Fruit fly (Drosophila melanogaster) whole organism, wandering third instar larva: ENCODE data around the gene sit.

Experiments
- Abd-B ChIP-seq: fragments of >200 bp; optimal IDR thresholded peaks from 2 replicates; lab custom pipeline; 2017; ENCODE audit warnings: missing biosample characterization, missing genetic modification characterization
- CG32264 ChIP-seq: fragments of 200-800 bp; sonication (Bioruptor generic); optimal IDR thresholded peaks from 2 replicates; lab custom pipeline; 2016; ENCODE audit warnings: missing biosample characterization, missing genetic modification characterization
- CG9705 ChIP-seq: fragments of 200-800 bp; sonication (Bioruptor generic); optimal IDR thresholded peaks from 2 replicates; lab custom pipeline; 2018; ENCODE audit warnings: missing biosample characterization, mild to moderate bottlenecking, missing genetic modification characterization
- CrebA ChIP-seq: fragments of 200-800 bp; sonication (Bioruptor generic); optimal IDR thresholded peaks from 2 replicates; lab custom pipeline; 2016; ENCODE audit warnings: missing biosample characterization, mild to moderate bottlenecking, missing genetic modification characterization, borderline replicate concordance
- Dfd ChIP-seq: fragments of >200 bp; optimal IDR thresholded peaks from 2 replicates; lab custom pipeline; 2017; ENCODE audit warnings: missing biosample characterization, missing genetic modification characterization
- Dif ChIP-seq: fragments of 200-275, 200-300 bp; sonication (Bioruptor generic); optimal IDR thresholded peaks from 2 replicates; lab custom pipeline; 2018; ENCODE audit warnings: missing biosample characterization, missing genetic modification characterization; ENCODE audit not compliant: partially characterized antibody
- GATAd ChIP-seq: sonication (Bioruptor generic); optimal IDR thresholded peaks from 2 replicates; lab custom pipeline; 2016; ENCODE audit warnings: missing biosample characterization, missing genetic modification characterization
- HLH106 ChIP-seq: fragments of 200-800 bp; optimal IDR thresholded peaks from 3 replicates; lab custom pipeline; 2019; ENCODE audit warnings: missing biosample characterization, mild to moderate bottlenecking, missing genetic modification characterization, moderate library complexity
- Hnf4 ChIP-seq: fragments of 200-800 bp; sonication (Bioruptor generic); optimal IDR thresholded peaks from 2 replicates; lab custom pipeline; 2016; ENCODE audit warnings: missing biosample characterization, mild to moderate bottlenecking, missing genetic modification characterization
- Hr83 ChIP-seq: fragments of 200-300 bp; sonication (Bioruptor generic); optimal IDR thresholded peaks from 2 replicates; lab custom pipeline; 2016; ENCODE audit warnings: missing biosample characterization, mild to moderate bottlenecking, missing genetic modification characterization, moderate library complexity; ENCODE audit not compliant: poor library complexity, severe bottlenecking
- Jra ChIP-seq: sonication (Bioruptor generic); optimal IDR thresholded peaks from 2 replicates; lab custom pipeline; 2016; ENCODE audit warnings: missing biosample characterization, missing genetic modification characterization
- Mio ChIP-seq: sonication (Bioruptor generic); optimal IDR thresholded peaks from 2 replicates; lab custom pipeline; 2016; ENCODE audit warnings: missing biosample characterization, missing genetic modification characterization
- Myc ChIP-seq: fragments of >200 bp; optimal IDR thresholded peaks from 2 replicates; lab custom pipeline; 2017
- OdsH ChIP-seq: fragments of 200-800 bp; sonication (Bioruptor generic); optimal IDR thresholded peaks from 2 replicates; lab custom pipeline; 2016; ENCODE audit warnings: missing biosample characterization, mild to moderate bottlenecking, missing genetic modification characterization
- Rel ChIP-seq, 2 experiments: fragments of 200-800 bp; sonication (Bioruptor generic) in 1 of 2; optimal IDR thresholded peaks; 2 replicates in 1 of 2; 3 replicates in 1 of 2; lab custom pipeline; 2016 to 2019; ENCODE audit warnings: mild to moderate bottlenecking in 2 of 2, missing biosample characterization in 2 of 2, missing genetic modification characterization in 2 of 2, moderate library complexity in 1 of 2
- Sp1 ChIP-seq: fragments of 200-800 bp; sonication (Bioruptor generic); optimal IDR thresholded peaks from 3 replicates; lab custom pipeline; 2019; ENCODE audit warnings: missing biosample characterization, mild to moderate bottlenecking, missing genetic modification characterization, moderate library complexity
- Vsx2 ChIP-seq: fragments of 200-300, 225-300 bp; sonication (Bioruptor generic); optimal IDR thresholded peaks from 2 replicates; lab custom pipeline; 2018; ENCODE audit warnings: missing biosample characterization, missing genetic modification characterization; ENCODE audit not compliant: partially characterized antibody
- br ChIP-seq: fragments of 200-800 bp; sonication (Bioruptor generic); optimal IDR thresholded peaks from 2 replicates; lab custom pipeline; 2016; ENCODE audit warnings: missing biosample characterization, missing genetic modification characterization
- dl ChIP-seq, 2 experiments: fragments of 175-275, 200-275 bp in 1 of 2; fragments of 200-275 bp in 1 of 2; sonication (Bioruptor generic); optimal IDR thresholded peaks; lab custom pipeline; 2018; ENCODE audit warnings: mild to moderate bottlenecking in 2 of 2, missing biosample characterization in 2 of 2, missing genetic modification characterization in 2 of 2, moderate library complexity in 2 of 2; ENCODE audit not compliant: partially characterized antibody in 2 of 2, insufficient read depth in 1 of 2
- ey ChIP-seq: fragments of 200-800 bp; sonication (Bioruptor generic); optimal IDR thresholded peaks from 2 replicates; lab custom pipeline; 2016; ENCODE audit warnings: missing biosample characterization, missing genetic modification characterization
- foxo ChIP-seq, 2 experiments: fragments of 200-800 bp; sonication (Bioruptor generic); optimal IDR thresholded peaks; 2 replicates in 1 of 2; 3 replicates in 1 of 2; lab custom pipeline; 2016 to 2017; ENCODE audit warnings: missing biosample characterization in 2 of 2, missing genetic modification characterization in 2 of 2
- fru ChIP-seq: fragments of 200-800 bp; sonication (Bioruptor generic); optimal IDR thresholded peaks from 3 replicates; lab custom pipeline; 2016; ENCODE audit warnings: missing biosample characterization, mild to moderate bottlenecking, missing genetic modification characterization
- h ChIP-seq: fragments of 200-800 bp; sonication (Bioruptor generic); optimal IDR thresholded peaks from 3 replicates; lab custom pipeline; 2016; ENCODE audit warnings: missing biosample characterization, mild to moderate bottlenecking, missing genetic modification characterization
- jim ChIP-seq: fragments of 175-275, 200-325 bp; sonication (Bioruptor generic); optimal IDR thresholded peaks from 2 replicates; lab custom pipeline; 2016; ENCODE audit warnings: missing biosample characterization, mild to moderate bottlenecking, missing genetic modification characterization
- psq ChIP-seq: fragments of 200-800 bp; sonication (Bioruptor generic); optimal IDR thresholded peaks from 3 replicates; lab custom pipeline; 2017; ENCODE audit warnings: missing biosample characterization, mild to moderate bottlenecking, missing genetic modification characterization, moderate library complexity
- rgr ChIP-seq: fragments of 200-800 bp; sonication (Bioruptor generic); optimal IDR thresholded peaks from 3 replicates; lab custom pipeline; 2016; ENCODE audit warnings: missing biosample characterization, mild to moderate bottlenecking, missing genetic modification characterization
- sage ChIP-seq: fragments of 200-800 bp; sonication (Bioruptor generic); optimal IDR thresholded peaks from 2 replicates; lab custom pipeline; 2016; ENCODE audit warnings: missing biosample characterization, mild to moderate bottlenecking, missing genetic modification characterization
- sv ChIP-seq: fragments of 200-800 bp; sonication (Bioruptor generic); optimal IDR thresholded peaks from 3 replicates; lab custom pipeline; 2016; ENCODE audit warnings: missing biosample characterization, missing genetic modification characterization
- tai ChIP-seq: sonication (Bioruptor generic); optimal IDR thresholded peaks from 2 replicates; lab custom pipeline; 2016; ENCODE audit warnings: missing biosample characterization, missing genetic modification characterization
- usp ChIP-seq: fragments of >200 bp; optimal IDR thresholded peaks from 2 replicates; lab custom pipeline; 2017; ENCODE audit warnings: missing biosample characterization, missing genetic modification characterization
- woc ChIP-seq: sonication (Bioruptor generic); optimal IDR thresholded peaks from 2 replicates; lab custom pipeline; 2016; ENCODE audit warnings: missing biosample characterization, mild to moderate bottlenecking, missing genetic modification characterization

sit gene

dm6 chr3R:22576096-22576697, 13.8 kb upstream of the sit start:
- TF ChIP-seq CG32264 (GFP tag; lab: Kevin White, UChicago): no peak
- no peak for TF ChIP-seq OdsH (GFP tag; lab: Kevin White, UChicago)
- no peak for TF ChIP-seq CrebA (GFP tag; lab: Kevin White, UChicago)
- no peak for TF ChIP-seq dl (GFP tag; optimal IDR thresholded peaks at IDR 0.05; lab: Kevin White, UChicago; ENCODE audit: insufficient read depth in 1 of 2, partially characterized antibody in 2 of 2)
- no peak for TF ChIP-seq usp (GFP tag; lab: Kevin White, UChicago)
- no peak for TF ChIP-seq tai (GFP tag; lab: Kevin White, UChicago)
- TF ChIP-seq Dfd (GFP tag; lab: Kevin White, UChicago): no peak
- TF ChIP-seq Mio (GFP tag; lab: Kevin White, UChicago): no peak
- TF ChIP-seq Jra (GFP tag; lab: Kevin White, UChicago): no peak
- TF ChIP-seq sv: no peak

dm6 chr3R:22573590-22573989, 11.2 kb upstream of the sit start:
- TF ChIP-seq Hnf4 (GFP tag; lab: Kevin White, UChicago): no peak
- TF ChIP-seq sv: no peak
- no peak for TF ChIP-seq Mio (GFP tag; lab: Kevin White, UChicago)
- TF ChIP-seq ey (GFP tag; lab: Kevin White, UChicago): no peak

dm6 chr3R:22569888-22570287, 7.5 kb upstream of the sit start, which contains the start of gene CG33110:
Gene CG33110 (plus strand): TSS chr3R:22570188.
- TF ChIP-seq dl (GFP tag; optimal IDR thresholded peaks at IDR 0.05; lab: Kevin White, UChicago; ENCODE audit: insufficient read depth in 1 of 2, partially characterized antibody in 2 of 2): no peak
- TF ChIP-seq br (GFP tag; lab: Kevin White, UChicago): no peak
- TF ChIP-seq Mio (GFP tag; lab: Kevin White, UChicago): no peak
- no peak for TF ChIP-seq HLH106 (tag; lab: Kevin White, UChicago)
- TF ChIP-seq Dif: no peak

- no peak for TF ChIP-seq GATAd
- no peak for TF ChIP-seq Dfd (GFP tag; lab: Kevin White, UChicago)
- TF ChIP-seq Jra (GFP tag; lab: Kevin White, UChicago): no peak
- no peak for TF ChIP-seq psq (GFP tag; lab: Kevin White, UChicago)
- no peak for TF ChIP-seq fru
- no peak for TF ChIP-seq Abd-B (GFP tag; lab: Kevin White, UChicago)
- TF ChIP-seq HLH106 (tag; lab: Kevin White, UChicago): no peak
- TF ChIP-seq Myc: no peak
- no peak for TF ChIP-seq h
- no peak for TF ChIP-seq OdsH (GFP tag; lab: Kevin White, UChicago)
- no peak for TF ChIP-seq CG32264 (GFP tag; lab: Kevin White, UChicago)
- no peak for TF ChIP-seq sage
- TF ChIP-seq woc (GFP tag; lab: Kevin White, UChicago): no peak
- TF ChIP-seq jim (GFP tag; lab: Kevin White, UChicago): no peak
These were observed 6.1 kb upstream of the sit start for dm6 chr3R:22568508-22568907.

- TF ChIP-seq rgr (GFP tag; lab: Kevin White, UChicago) (no peak), br (GFP tag; lab: Kevin White, UChicago) (no peak)
These were observed 3.4 kb upstream of the sit start for dm6 chr3R:22565732-22566131.

- no peak for TF ChIP-seq foxo (GFP tag; optimal IDR thresholded peaks at IDR 0.05; lab: Kevin White, UChicago)
- no peak for TF ChIP-seq Sp1
- TF ChIP-seq CG9705 (GFP tag; lab: Kevin White, UChicago): no peak
- no peak for TF ChIP-seq Hnf4 (GFP tag; lab: Kevin White, UChicago)
- TF ChIP-seq Hr83 (GFP tag; lab: Kevin White, UChicago): no peak
- no peak for TF ChIP-seq Mio (GFP tag; lab: Kevin White, UChicago)
- no peak for TF ChIP-seq rgr (GFP tag; lab: Kevin White, UChicago)
- TF ChIP-seq woc (GFP tag; lab: Kevin White, UChicago): no peak
- TF ChIP-seq br (GFP tag; lab: Kevin White, UChicago): no peak
- no peak for TF ChIP-seq ey (GFP tag; lab: Kevin White, UChicago)
- TF ChIP-seq HLH106 (tag; lab: Kevin White, UChicago): no peak
- TF ChIP-seq Vsx2 (GFP tag; lab: Kevin White, UChicago): no peak
- TF ChIP-seq Rel (GFP tag; optimal IDR thresholded peaks at IDR 0.05; lab: Kevin White, UChicago): no peak
- TF ChIP-seq Rel (tag; optimal IDR thresholded peaks at IDR 0.05; lab: Kevin White, UChicago): no peak
- no peak for TF ChIP-seq tai (GFP tag; lab: Kevin White, UChicago)
- no peak for TF ChIP-seq GATAd
- no peak for TF ChIP-seq CrebA (GFP tag; lab: Kevin White, UChicago)
- TF ChIP-seq, all 38 proteins: peak for 0
These were observed 2.3 kb upstream of the sit start for dm6 chr3R:22564707-22565106.
